Worm (Caenorhabditis elegans) whole organism, mixed stage, embryonic: ENCODE measurements around the gene eng-1.

Source experiments
- ceh-43 ChIP-seq: fragments of 200-800 bp; sonication (Bioruptor generic); optimal IDR thresholded peaks from 2 replicates; lab custom pipeline; 2018; ENCODE audit warnings: mild to moderate bottlenecking, missing genetic modification characterization, moderate library complexity, missing compliant biosample characterization
- elt-3 ChIP-seq: fragments of 150-350 bp; optimal IDR thresholded peaks from 2 replicates; lab custom pipeline; 2014; ENCODE audit warnings: missing biosample characterization, missing genetic modification characterization
- lin-13 ChIP-seq: fragments of 150-350 bp; optimal IDR thresholded peaks from 2 replicates; lab custom pipeline; 2014; ENCODE audit warnings: missing biosample characterization, missing genetic modification characterization
- lin-32 ChIP-seq: fragments of 200-800 bp; sonication (Bioruptor generic); optimal IDR thresholded peaks from 2 replicates; lab custom pipeline; 2018; ENCODE audit warnings: mild to moderate bottlenecking, missing genetic modification characterization, missing compliant biosample characterization
- mls-2 ChIP-seq: sonication (generic microtip); optimal IDR thresholded peaks from 2 replicates; lab custom pipeline; 2016; ENCODE audit warnings: mild to moderate bottlenecking, missing genetic modification characterization, moderate library complexity, missing compliant biosample characterization
- nhr-237 ChIP-seq: fragments of 150-350 bp; optimal IDR thresholded peaks from 2 replicates; lab custom pipeline; 2014; ENCODE audit warnings: missing biosample characterization, missing genetic modification characterization
- nhr-28 ChIP-seq: fragments of 150-350 bp; optimal IDR thresholded peaks from 2 replicates; lab custom pipeline; 2014; ENCODE audit warnings: missing biosample characterization, missing genetic modification characterization
- pha-4 ChIP-seq: fragments of 150-350 bp; optimal IDR thresholded peaks from 2 replicates; lab custom pipeline; 2018; ENCODE audit warnings: missing biosample characterization, missing genetic modification reagents, missing genetic modification characterization
- sem-2 ChIP-seq: fragments of 200-800 bp; sonication (Bioruptor generic); optimal IDR thresholded peaks from 2 replicates; lab custom pipeline; 2018; ENCODE audit warnings: mild to moderate bottlenecking, missing genetic modification characterization, missing compliant biosample characterization
- snpc-4 ChIP-seq: fragments of 150-350 bp; optimal IDR thresholded peaks from 2 replicates; lab custom pipeline; 2014; ENCODE audit warnings: missing biosample characterization, missing genetic modification characterization

- TF ChIP-seq sem-2 (GFP tag; lab: Kevin White, UChicago) (no peak), mls-2 (tag; lab: Kevin White, UChicago) (no peak), nhr-28 (no peak), lin-13 (tag; lab: Kevin White, UChicago) (no peak), lin-32 (GFP tag; lab: Kevin White, UChicago) (no peak), nhr-237 (tag; lab: Kevin White, UChicago) (no peak), ceh-43 (GFP tag; lab: Kevin White, UChicago) (no peak), pha-4 (tag; lab: Kevin White, UChicago) (no peak), snpc-4 (tag; lab: Kevin White, UChicago) (no peak), elt-3 (peak; percentile 10)
Observed at ce11 chrIII:5835163-5835871, 33.0 kb downstream of the eng-1 start.
